Fruit fly (Drosophila melanogaster) whole organism, wandering third instar larva: Measurements from ENCODE around the gene CG33299.

Experiments used
- HLH106 ChIP-seq: fragments of 200-800 bp; optimal IDR thresholded peaks from 3 replicates; lab custom pipeline; 2019; ENCODE audit warnings: missing biosample characterization, mild to moderate bottlenecking, missing genetic modification characterization, moderate library complexity
- Hnf4 ChIP-seq: fragments of 200-800 bp; sonication (Bioruptor generic); optimal IDR thresholded peaks from 2 replicates; lab custom pipeline; 2016; ENCODE audit warnings: missing biosample characterization, mild to moderate bottlenecking, missing genetic modification characterization
- Mio ChIP-seq: sonication (Bioruptor generic); optimal IDR thresholded peaks from 2 replicates; lab custom pipeline; 2016; ENCODE audit warnings: missing biosample characterization, missing genetic modification characterization
- OdsH ChIP-seq: fragments of 200-800 bp; sonication (Bioruptor generic); optimal IDR thresholded peaks from 2 replicates; lab custom pipeline; 2016; ENCODE audit warnings: missing biosample characterization, mild to moderate bottlenecking, missing genetic modification characterization
- Rel ChIP-seq, 2 experiments: fragments of 200-800 bp; sonication (Bioruptor generic) in 1 of 2; optimal IDR thresholded peaks; 2 replicates in 1 of 2; 3 replicates in 1 of 2; lab custom pipeline; 2016 to 2019; ENCODE audit warnings: mild to moderate bottlenecking in 2 of 2, missing biosample characterization in 2 of 2, missing genetic modification characterization in 2 of 2, moderate library complexity in 1 of 2
- sage ChIP-seq: fragments of 200-800 bp; sonication (Bioruptor generic); optimal IDR thresholded peaks from 2 replicates; lab custom pipeline; 2016; ENCODE audit warnings: missing biosample characterization, mild to moderate bottlenecking, missing genetic modification characterization
- usp ChIP-seq: fragments of >200 bp; optimal IDR thresholded peaks from 2 replicates; lab custom pipeline; 2017; ENCODE audit warnings: missing biosample characterization, missing genetic modification characterization

dm6 chr2L:9677101-9677500, 20.7 kb downstream of the CG33299 start:
- no peak for TF ChIP-seq sage
- TF ChIP-seq HLH106: no peak
- no peak for TF ChIP-seq Rel (GFP tag; optimal IDR thresholded peaks at IDR 0.05; lab: Kevin White, UChicago)
- TF ChIP-seq Rel (tag; optimal IDR thresholded peaks at IDR 0.05; lab: Kevin White, UChicago): no peak
- TF ChIP-seq OdsH (GFP tag; lab: Kevin White, UChicago): no peak
- no peak for TF ChIP-seq Mio (GFP tag; lab: Kevin White, UChicago)
- no peak for TF ChIP-seq Hnf4 (GFP tag; lab: Kevin White, UChicago)
- no peak for TF ChIP-seq usp
